Fruit fly (Drosophila melanogaster): ENCODE results near the gene CG11694.

dm6 chr3R:8354969-8355368 is 43.0 kb upstream of the CG11694 start:
- TF ChIP-seq ttk (optimal IDR thresholded peaks at IDR 0.05) (no peak), psq (optimal IDR thresholded peaks at IDR 0.05) (no peak), Myc (optimal IDR thresholded peaks at IDR 0.05) (no peak), Sin3A (optimal IDR thresholded peaks at IDR 0.05) (no peak), insv (optimal IDR thresholded peaks at IDR 0.05) (no peak), h (optimal IDR thresholded peaks at IDR 0.05) (no peak)

Measured in Kc167 (cell line).